Worm (Caenorhabditis elegans): ENCODE measurements around the gene gmap-1.
A peak's percentile ranks its signal among the peaks of the same experiment; 100 is the strongest.

The gmap-1 gene

DNA sequence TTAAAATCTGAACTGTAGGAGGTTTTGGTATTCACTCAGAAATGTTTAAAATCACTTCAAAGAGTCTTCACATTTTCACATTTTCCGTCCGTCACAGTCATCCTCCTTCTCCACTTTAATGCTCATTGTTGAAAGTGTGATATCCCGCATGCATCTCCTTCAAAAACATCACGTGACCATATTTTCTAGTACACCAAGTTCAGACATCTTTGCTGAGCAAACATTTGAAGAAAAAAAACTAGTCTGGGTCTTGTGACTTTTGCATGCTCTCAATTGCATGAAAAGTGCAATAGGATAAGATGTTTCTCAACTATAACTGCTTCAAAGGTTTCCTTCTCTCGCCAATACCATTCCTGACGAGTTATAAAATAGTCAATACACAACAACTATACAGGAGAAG, 20.6 kb downstream of the gmap-1 start:
- TF ChIP-seq R02D3.7 (tag; optimal IDR thresholded peaks at IDR 0.05) (no peak), ceh-28 (tag; optimal IDR thresholded peaks at IDR 0.05) (no peak), nfya-1 (tag; optimal IDR thresholded peaks at IDR 0.05; ENCODE audit: insufficient read depth) (peak; percentile 6)

DNA sequence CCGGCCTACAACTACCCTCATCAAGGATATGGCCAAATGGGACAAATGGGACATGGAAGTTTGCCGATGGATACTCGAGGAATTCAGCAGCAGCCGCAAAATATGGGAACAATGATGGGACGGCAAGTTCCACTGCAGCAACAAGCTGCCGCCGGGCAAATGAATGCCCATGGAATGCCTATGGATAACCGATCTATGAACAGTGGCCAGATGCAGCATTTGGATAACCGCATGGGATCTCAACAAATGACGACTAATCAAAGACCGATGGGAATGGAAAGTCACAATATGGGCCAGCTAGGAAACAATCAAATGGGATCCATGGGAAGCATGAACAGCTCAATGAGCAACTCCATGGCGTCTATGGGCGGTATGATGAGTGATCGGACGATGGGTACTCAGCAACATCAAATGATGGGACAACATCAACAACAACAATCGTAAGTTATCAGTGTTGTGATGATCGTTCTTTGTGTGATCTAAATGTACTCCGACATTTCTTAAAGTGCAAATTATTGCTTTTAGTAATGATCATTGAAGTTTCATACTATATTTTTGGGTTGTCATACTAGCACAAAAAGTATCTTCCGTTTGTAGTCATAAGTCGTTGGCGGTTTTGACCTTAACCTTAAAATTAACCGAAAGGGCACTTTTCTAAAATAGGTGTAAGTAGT, 21.2 kb downstream of the gmap-1 start:
- TF ChIP-seq fkh-10 (GFP tag; optimal IDR thresholded peaks at IDR 0.05) (no peak), nfya-1 (tag; optimal IDR thresholded peaks at IDR 0.05; ENCODE audit: insufficient read depth) (no peak), sea-2 (GFP tag; optimal IDR thresholded peaks at IDR 0.05) (no peak), elt-1 (tag; optimal IDR thresholded peaks at IDR 0.05) (no peak), pqm-1 (tag; optimal IDR thresholded peaks at IDR 0.05) (peak; percentile 67), ceh-82 (tag; optimal IDR thresholded peaks at IDR 0.05) (no peak), unc-62 (GFP tag; optimal IDR thresholded peaks at IDR 0.05) (no peak), fos-1 (tag; optimal IDR thresholded peaks at IDR 0.05) (no peak), ama-1 (optimal IDR thresholded peaks at IDR 0.05) (peak; percentile 61), nhr-43 (tag; optimal IDR thresholded peaks at IDR 0.05; ENCODE audit: poor library complexity, severe bottlenecking) (peak; percentile 47)

DNA sequence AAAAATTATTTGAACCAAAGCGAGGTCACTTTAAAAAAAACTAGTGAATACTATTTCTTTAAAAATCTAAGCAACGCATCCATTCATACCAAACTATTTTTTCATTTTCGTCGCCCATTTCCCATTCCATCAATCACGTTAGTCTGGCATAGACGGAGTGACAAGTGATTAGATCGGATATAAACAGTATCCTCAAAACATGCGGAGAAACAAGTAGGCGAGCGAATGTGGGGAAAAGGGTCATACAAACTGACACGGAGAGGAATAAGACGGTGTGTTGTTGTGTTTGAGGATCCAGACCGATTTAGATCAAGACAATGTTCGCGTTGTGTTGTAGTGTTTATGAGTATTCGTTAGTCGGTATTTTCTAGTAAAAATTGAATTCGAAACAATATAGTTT, 22.3 kb downstream of the gmap-1 start:
- peak; percentile 41 for TF ChIP-seq egl-5 (tag; optimal IDR thresholded peaks at IDR 0.05)
- peak; percentile 50 for TF ChIP-seq ama-1 (optimal IDR thresholded peaks at IDR 0.05)
- TF ChIP-seq nhr-28 (tag; optimal IDR thresholded peaks at IDR 0.05), result no peak
- TF ChIP-seq nhr-23 (tag; optimal IDR thresholded peaks at IDR 0.05), result peak; percentile 69

DNA sequence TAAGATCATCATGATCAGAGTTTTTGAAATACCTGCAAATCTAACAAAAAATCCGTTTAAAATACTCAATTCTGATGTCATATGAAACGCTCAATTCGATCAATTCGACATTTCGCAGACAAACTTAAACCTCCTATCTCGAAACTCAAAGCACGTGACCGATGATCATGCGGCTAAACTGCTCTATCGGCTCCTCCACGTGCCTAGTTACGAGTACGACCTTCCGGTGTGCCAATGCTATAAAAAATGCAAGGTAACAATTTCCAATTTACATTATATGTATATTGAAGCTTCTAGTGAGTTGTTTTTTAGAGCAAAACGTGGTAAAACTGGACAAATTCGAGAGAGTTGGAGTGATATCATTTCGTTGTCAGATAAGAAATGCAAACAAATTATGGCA, 23.5 kb downstream of the gmap-1 start:
- TF ChIP-seq jun-1 (tag; optimal IDR thresholded peaks at IDR 0.05), result peak; percentile 31
- TF ChIP-seq nhr-77 (tag; optimal IDR thresholded peaks at IDR 0.05), result no peak
- peak; percentile 68 for TF ChIP-seq elt-2 (tag; optimal IDR thresholded peaks at IDR 0.05)
- TF ChIP-seq nhr-23 (tag; optimal IDR thresholded peaks at IDR 0.05), result no peak
- no peak for TF ChIP-seq nfya-1 (tag; optimal IDR thresholded peaks at IDR 0.05; ENCODE audit: insufficient read depth)

DNA sequence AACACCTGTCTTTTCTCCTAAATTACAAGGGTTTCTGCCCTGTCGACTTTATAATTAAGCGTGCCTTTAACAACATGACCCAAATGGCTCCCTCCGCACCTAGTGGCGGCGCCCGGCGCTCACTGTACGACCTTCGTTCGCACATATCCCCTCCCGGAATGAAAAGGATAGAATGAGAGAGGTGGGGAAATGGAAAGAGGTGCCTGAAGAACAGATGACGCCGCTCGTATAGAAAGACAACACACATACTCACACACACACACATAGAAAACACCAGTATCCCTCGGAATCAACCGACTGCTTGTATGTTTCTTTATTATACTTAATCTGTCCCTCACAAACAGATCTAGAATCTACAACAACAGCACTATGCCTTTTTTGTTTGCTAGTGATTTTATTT, 24.9 kb downstream of the gmap-1 start:
- TF ChIP-seq lsy-12 (tag; optimal IDR thresholded peaks at IDR 0.05), result no peak
- TF ChIP-seq hmg-11 (tag; optimal IDR thresholded peaks at IDR 0.05), result peak; percentile 1
- peak; percentile 35 for TF ChIP-seq nhr-23 (tag; optimal IDR thresholded peaks at IDR 0.05)

DNA sequence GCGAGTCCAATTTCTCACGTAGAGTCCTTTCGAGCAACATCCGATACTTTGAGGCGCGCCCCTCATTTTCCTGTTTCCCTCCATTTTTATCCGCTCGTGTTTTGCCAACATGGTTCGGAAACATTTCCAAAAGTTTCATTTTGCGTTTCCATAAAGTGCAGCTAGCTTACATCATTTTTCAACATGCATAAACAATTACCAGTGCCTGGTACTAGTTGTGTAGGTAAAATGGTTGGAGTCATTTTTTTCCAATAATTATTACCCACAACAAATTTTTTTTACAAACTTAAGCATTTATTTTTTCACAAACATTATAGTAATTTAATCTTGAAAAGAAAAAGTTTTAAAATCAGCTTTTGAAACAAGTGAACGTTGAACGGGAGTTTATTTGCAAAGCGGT, 26.1 kb downstream of the gmap-1 start:
- TF ChIP-seq ZK546.5 (tag; optimal IDR thresholded peaks at IDR 0.05) (no peak), ceh-28 (tag; optimal IDR thresholded peaks at IDR 0.05) (no peak), elt-2 (tag; optimal IDR thresholded peaks at IDR 0.05) (no peak), pqm-1 (tag; optimal IDR thresholded peaks at IDR 0.05) (no peak), unc-62 (GFP tag; optimal IDR thresholded peaks at IDR 0.05) (no peak), nhr-77 (tag; optimal IDR thresholded peaks at IDR 0.05) (no peak)

DNA sequence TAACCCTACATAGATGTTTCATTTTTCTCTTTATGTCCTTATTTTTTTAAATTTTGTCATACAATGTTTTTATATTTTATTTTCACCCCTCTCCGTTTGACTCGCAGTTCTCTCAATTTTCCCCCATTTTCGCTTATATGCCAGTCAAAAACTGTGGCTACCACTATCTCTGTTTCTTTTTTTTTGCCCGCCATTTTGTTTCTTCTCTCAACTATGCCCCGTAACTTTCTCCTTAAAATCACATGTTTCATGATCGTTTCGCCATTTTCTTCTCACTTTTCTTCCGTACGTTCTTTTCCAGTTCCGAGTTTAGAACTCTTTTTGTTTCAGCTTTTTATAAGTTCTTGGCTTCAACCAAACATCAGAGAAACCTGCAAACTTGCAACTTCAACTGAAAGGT, 27.3 kb downstream of the gmap-1 start, which contains the start of gene pqn-18:
TSS of gene pqn-18 (plus strand) at position 331 of the 400 bp plus-strand sequence.
- TF ChIP-seq pha-4 (tag; optimal IDR thresholded peaks at IDR 0.05) (peak; percentile 15), pqm-1 (tag; optimal IDR thresholded peaks at IDR 0.05) (no peak), nhr-67 (tag; optimal IDR thresholded peaks at IDR 0.05) (no peak), mml-1 (tag; optimal IDR thresholded peaks at IDR 0.05) (no peak), ztf-4 (tag; optimal IDR thresholded peaks at IDR 0.05) (no peak), nfya-1 (tag; optimal IDR thresholded peaks at IDR 0.05; ENCODE audit: insufficient read depth) (no peak), snpc-4 (tag; optimal IDR thresholded peaks at IDR 0.05) (no peak)

DNA sequence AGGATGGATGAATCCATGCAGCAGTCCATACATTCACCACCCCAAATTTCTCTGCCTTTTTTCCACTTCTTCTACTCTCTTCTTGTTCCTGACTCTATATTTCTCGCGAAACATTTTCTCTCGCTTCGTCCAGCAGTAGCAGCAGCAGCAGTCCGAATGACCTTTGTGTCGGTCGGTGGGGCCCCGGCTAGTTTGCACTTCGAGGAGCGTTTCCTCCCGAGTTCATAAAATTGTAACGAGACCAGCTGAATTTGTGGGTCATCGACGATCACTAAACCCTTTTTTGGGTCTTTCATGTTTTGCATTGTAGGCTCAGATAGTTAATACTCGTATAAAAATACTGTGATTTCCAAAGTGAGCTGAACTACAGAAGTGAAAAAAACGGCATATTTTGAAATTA, 31.0 kb downstream of the gmap-1 start:
- TF ChIP-seq nfya-1 (tag; optimal IDR thresholded peaks at IDR 0.05; ENCODE audit: insufficient read depth) (peak; percentile 42), lin-39 (tag; optimal IDR thresholded peaks at IDR 0.05) (peak; percentile 27), nhr-23 (tag; optimal IDR thresholded peaks at IDR 0.05) (peak; percentile 21), zag-1 (tag; optimal IDR thresholded peaks at IDR 0.05) (no peak), hmg-11 (tag; optimal IDR thresholded peaks at IDR 0.05) (peak; percentile 1), fkh-10 (GFP tag; optimal IDR thresholded peaks at IDR 0.05) (no peak), elt-3 (tag; optimal IDR thresholded peaks at IDR 0.05) (no peak), nhr-77 (tag; optimal IDR thresholded peaks at IDR 0.05) (no peak), nhr-43 (tag; optimal IDR thresholded peaks at IDR 0.05; ENCODE audit: poor library complexity, severe bottlenecking) (peak; percentile 6), jun-1 (tag; optimal IDR thresholded peaks at IDR 0.05) (no peak)

All from whole organism, L3 larva.